Fruit fly (Drosophila melanogaster): ENCODE results near the gene Trf2.

DNA sequence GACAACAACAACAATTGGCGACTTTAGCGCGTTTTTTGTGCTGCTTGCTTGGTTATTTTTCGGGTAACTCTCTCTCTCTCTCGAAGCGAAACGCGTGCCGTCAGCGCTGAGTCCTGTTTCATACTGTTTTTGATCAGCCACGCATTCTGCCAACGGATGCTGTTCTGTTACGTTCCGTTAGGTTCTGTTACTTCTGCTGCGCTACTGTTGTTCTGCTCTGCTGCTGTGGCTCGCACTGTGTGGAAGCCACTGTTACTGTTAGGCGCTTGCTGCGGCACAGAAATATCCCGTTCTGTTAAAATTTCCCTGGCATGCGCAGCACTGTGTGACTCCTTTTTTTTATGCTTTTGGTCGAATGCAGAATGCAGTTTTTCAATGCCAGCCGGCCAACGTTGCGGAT, 42.0 kb upstream of the Trf2 start, which contains the start of gene nAChRalpha3:
- no peak for TF ChIP-seq CTCF (optimal IDR thresholded peaks at IDR 0.05)
- TF ChIP-seq CG8478 (optimal IDR thresholded peaks at IDR 0.05): no peak

All from S2 (cell line).